Fruit fly (Drosophila melanogaster): ENCODE results near the gene CG14715.

Gene CG14715

DNA sequence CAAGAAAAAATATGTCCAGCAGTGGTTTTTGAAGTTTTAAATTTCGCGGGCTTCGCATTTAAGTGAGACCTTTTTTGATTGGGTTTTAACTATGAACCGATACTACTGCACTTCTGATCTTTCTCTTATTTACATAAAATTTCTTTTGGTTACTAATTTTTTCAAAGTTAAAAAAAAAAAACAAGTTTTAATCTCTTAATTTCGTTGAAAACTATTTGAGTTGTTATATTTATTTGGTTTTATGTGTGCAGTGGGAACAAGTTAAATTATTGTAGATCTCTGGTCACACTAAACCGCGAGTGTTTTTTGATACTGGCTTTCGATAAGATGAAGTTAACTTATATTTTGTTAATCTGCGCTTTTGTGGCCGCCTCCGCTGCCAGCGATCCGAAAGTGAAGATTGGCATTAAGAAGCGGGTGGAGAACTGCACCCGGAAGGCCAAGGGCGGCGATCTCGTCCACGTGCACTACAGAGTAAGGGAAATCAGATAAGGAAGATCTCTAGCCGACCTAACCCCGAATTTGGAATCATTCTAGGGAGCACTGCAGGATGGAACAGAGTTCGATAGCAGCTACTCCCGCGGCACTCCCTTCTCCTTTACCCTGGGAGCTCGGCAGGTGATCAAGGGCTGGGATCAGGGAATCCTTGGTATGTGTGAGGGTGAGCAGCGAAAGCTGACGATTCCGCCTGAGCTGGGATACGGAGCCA is at the start of gene CG14715:
TSS of gene CG14715 (plus strand) at position 267 of the 709 bp plus-strand sequence.
- no peak for TF ChIP-seq Myc (optimal IDR thresholded peaks at IDR 0.05)
- TF ChIP-seq ttk (optimal IDR thresholded peaks at IDR 0.05): no peak
- TF ChIP-seq h (optimal IDR thresholded peaks at IDR 0.05): no peak

dm6 chr3R:11625544-11625943 is 48.5 kb upstream of the CG14715 start, which contains the start of gene Zaf1:
Zaf1 (minus strand) TSS chr3R:11625644.
- TF ChIP-seq insv (optimal IDR thresholded peaks at IDR 0.05): no peak
- TF ChIP-seq h (optimal IDR thresholded peaks at IDR 0.05): no peak

DNA sequence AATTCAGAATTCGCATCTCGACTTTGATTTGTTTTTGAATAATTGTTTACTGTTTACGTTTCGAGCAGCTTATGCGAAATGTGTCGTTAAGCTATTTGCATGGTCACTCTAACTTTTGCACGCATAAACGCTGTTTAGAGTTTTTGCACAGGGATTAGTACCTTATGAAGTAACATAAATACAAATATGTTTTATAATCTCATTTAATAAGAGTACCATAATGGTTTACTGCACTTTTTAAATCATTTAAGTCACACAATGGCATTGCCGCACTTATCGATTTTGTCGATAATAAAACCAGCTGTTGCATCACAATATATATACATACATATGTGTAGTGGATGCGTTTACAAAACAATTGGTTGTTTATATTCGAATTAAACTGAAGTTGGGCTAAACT is 47.5 kb upstream of the CG14715 start, which contains the start of the genes CG6813 and CG18764:
TSS of gene CG6813 (minus strand) at position 68 of the 400 bp plus-strand sequence.
TSS of gene CG18764 (plus strand) at position 319 of the 400 bp plus-strand sequence.
- TF ChIP-seq ttk (optimal IDR thresholded peaks at IDR 0.05) (no peak), psq (optimal IDR thresholded peaks at IDR 0.05) (no peak), Sin3A (optimal IDR thresholded peaks at IDR 0.05) (no peak), Myc (optimal IDR thresholded peaks at IDR 0.05) (no peak), h (optimal IDR thresholded peaks at IDR 0.05) (no peak), insv (optimal IDR thresholded peaks at IDR 0.05) (no peak)

DNA sequence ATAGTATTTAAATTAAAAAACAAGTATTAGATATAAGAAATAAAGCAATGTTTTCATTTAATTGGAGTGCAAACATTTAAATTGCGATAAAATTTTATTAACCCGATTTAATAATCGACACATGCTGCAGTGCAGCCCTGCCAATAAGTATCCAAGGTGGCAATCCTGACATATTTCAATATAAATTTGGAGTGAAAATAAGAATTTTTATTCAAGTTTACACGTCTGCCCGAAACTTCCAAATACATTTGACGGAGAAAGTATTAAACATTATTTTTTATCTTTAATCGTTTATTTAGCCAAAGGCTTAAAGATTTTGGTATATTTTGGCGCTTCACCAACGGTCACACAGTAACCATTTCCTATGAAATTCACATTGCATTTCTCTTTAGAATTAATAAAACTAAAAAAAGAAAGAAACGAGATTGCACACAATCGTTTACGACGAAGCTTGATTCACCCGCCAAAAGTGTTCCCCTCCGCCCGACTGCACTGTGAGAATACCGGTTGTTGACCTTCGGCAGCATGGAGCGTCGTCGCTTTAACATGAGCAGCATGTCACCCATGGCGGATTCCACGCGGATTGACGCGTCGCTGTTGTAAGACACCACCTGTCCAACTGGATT is 45.5 kb upstream of the CG14715 start, which contains the start of gene CG14712:
TSS of gene CG14712 (plus strand) at position 344 of the 626 bp plus-strand sequence.
- no peak for TF ChIP-seq insv (optimal IDR thresholded peaks at IDR 0.05)
- no peak for TF ChIP-seq ttk (optimal IDR thresholded peaks at IDR 0.05)
- TF ChIP-seq Sin3A (optimal IDR thresholded peaks at IDR 0.05): no peak
- no peak for TF ChIP-seq h (optimal IDR thresholded peaks at IDR 0.05)
- no peak for TF ChIP-seq Myc (optimal IDR thresholded peaks at IDR 0.05)
- TF ChIP-seq psq (optimal IDR thresholded peaks at IDR 0.05): no peak

DNA sequence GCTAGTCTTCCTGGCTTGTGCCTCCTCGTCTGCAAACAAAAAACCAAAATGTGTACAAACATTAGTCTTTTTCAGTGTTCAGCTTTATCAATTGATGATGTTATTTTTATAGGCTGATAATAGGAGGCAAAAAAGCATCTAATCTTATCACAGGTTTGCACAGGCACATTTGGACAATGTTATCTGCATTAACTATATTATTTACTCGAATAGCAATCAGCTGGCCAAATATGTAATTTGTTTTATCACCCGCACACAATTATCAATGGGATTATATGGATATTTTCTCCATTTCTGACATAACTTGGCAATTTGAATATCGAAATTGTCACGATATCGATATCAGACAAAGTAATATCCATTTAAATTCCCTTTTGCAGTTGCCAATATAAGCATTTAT is 36.4 kb upstream of the CG14715 start:
- TF ChIP-seq h (optimal IDR thresholded peaks at IDR 0.05): no peak
- TF ChIP-seq Sin3A (optimal IDR thresholded peaks at IDR 0.05): no peak
- no peak for TF ChIP-seq Myc (optimal IDR thresholded peaks at IDR 0.05)
- no peak for TF ChIP-seq psq (optimal IDR thresholded peaks at IDR 0.05)
- TF ChIP-seq ttk (optimal IDR thresholded peaks at IDR 0.05): no peak
- TF ChIP-seq insv (optimal IDR thresholded peaks at IDR 0.05): no peak

dm6 chr3R:11639946-11640588 is 34.0 kb upstream of the CG14715 start:
- TF ChIP-seq h (optimal IDR thresholded peaks at IDR 0.05) (no peak), Sin3A (optimal IDR thresholded peaks at IDR 0.05) (no peak), psq (optimal IDR thresholded peaks at IDR 0.05) (no peak), Myc (optimal IDR thresholded peaks at IDR 0.05) (no peak), insv (optimal IDR thresholded peaks at IDR 0.05) (no peak), ttk (optimal IDR thresholded peaks at IDR 0.05) (no peak)

- TF ChIP-seq ttk (optimal IDR thresholded peaks at IDR 0.05) (no peak), h (optimal IDR thresholded peaks at IDR 0.05) (no peak), Sin3A (optimal IDR thresholded peaks at IDR 0.05) (no peak), Myc (optimal IDR thresholded peaks at IDR 0.05) (no peak), psq (optimal IDR thresholded peaks at IDR 0.05) (no peak), insv (optimal IDR thresholded peaks at IDR 0.05) (no peak)
Observed at dm6 chr3R:11646826-11647225, 27.2 kb upstream of the CG14715 start.

- TF ChIP-seq Myc (optimal IDR thresholded peaks at IDR 0.05) (no peak), h (optimal IDR thresholded peaks at IDR 0.05) (no peak), psq (optimal IDR thresholded peaks at IDR 0.05) (no peak), insv (optimal IDR thresholded peaks at IDR 0.05) (no peak), ttk (optimal IDR thresholded peaks at IDR 0.05) (no peak), Sin3A (optimal IDR thresholded peaks at IDR 0.05) (no peak)
Observed at dm6 chr3R:11648356-11649355, 25.4 kb upstream of the CG14715 start.

- TF ChIP-seq Sin3A (optimal IDR thresholded peaks at IDR 0.05) (no peak), psq (optimal IDR thresholded peaks at IDR 0.05) (no peak), Myc (optimal IDR thresholded peaks at IDR 0.05) (no peak), insv (optimal IDR thresholded peaks at IDR 0.05) (no peak), ttk (optimal IDR thresholded peaks at IDR 0.05) (no peak), h (optimal IDR thresholded peaks at IDR 0.05) (no peak)
Observed at dm6 chr3R:11649449-11649848, 24.6 kb upstream of the CG14715 start.

DNA sequence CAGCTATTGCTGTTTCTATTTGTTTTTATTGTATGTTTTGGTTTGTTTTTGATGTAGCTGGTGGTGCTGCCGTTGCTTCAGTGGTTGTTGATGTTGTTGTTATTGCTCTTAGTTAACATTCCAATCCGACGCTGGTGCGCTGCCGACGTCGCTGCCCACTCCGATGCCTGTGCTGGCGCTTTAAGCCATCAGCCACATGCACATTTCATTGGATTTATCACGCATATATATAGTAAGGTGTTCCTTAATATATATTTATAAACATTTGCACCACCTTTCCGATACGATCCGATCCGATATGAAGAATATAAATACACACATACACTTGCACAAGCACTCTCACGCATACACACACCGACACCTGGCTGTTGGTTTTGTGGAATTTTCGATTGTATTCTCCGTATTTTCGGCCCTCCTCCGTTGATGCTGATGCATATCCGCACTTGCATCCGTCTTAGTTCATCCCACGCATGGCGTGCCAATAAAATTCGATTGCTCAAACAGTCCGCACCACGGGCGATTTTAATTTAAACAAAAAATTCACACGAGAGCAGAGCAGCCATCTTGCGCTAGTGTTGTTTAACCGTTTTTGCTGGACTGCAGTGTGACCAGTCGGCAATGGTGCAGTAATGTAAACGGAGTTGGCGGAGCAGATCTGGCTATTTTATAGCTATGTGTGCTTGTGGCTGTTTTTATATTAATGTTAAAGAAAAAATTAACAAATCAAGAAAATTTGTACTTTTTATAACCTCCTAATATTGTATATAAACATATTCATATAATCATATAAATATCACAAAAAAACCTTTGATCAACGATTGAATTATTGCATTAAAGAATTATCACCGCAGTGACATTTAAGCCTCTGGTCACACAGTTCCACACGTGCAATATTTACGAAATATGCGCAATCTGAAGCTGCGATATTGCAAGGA is 23.6 kb upstream of the CG14715 start, which contains the start of the genes Csk and Elp1:
TSS of gene Csk (minus strand) at position 602 of the 935 bp plus-strand sequence.
TSS of gene Elp1 (plus strand) at position 867 of the 935 bp plus-strand sequence.
- TF ChIP-seq Myc (optimal IDR thresholded peaks at IDR 0.05): no peak
